Fruit fly (Drosophila melanogaster) whole organism, embryonic: Measurements from ENCODE around the gene RpL8.

ENCODE experiments used
- CG16779 ChIP-seq: fragments of 200-800 bp; sonication (Bioruptor generic); IDR thresholded peaks from 2 replicates; pipeline ENCODE4 v1.3.6; 2022; ENCODE audit warnings: missing biosample characterization, missing genetic modification characterization
- CG4707 ChIP-seq: fragments of 200-800 bp; sonication (Bioruptor generic); optimal IDR thresholded peaks from 2 replicates; lab custom pipeline; 2018; ENCODE audit warnings: missing biosample characterization, mild to moderate bottlenecking, missing genetic modification characterization, moderate library complexity
- CG9817 ChIP-seq: fragments of 200-800 bp; sonication (Bioruptor generic); optimal IDR thresholded peaks from 2 replicates; lab custom pipeline; 2018; ENCODE audit warnings: missing biosample characterization, mild to moderate bottlenecking, missing genetic modification characterization, moderate library complexity
- aop ChIP-seq: fragments of 200-800 bp; sonication (Bioruptor generic); IDR thresholded peaks from 2 replicates; pipeline ENCODE4 v1.3.6; 2022; ENCODE audit warnings: missing biosample characterization, missing genetic modification characterization
- prd ChIP-seq, 3 experiments: fragments of >200 bp in 2 of 3; fragments of 200-800 bp in 1 of 3; sonication (Bioruptor generic) in 1 of 3; optimal IDR thresholded peaks in 2 of 3; IDR thresholded peaks in 1 of 3; 2 replicates in 2 of 3; 3 replicates in 1 of 3; pipeline versions ENCODE4 v1.3.6 to Lab custom; 2017 to 2022; ENCODE audit warnings: missing biosample characterization in 1 of 3, missing genetic modification characterization in 1 of 3

dm6 chr3L:2608825-2609224, 21.6 kb downstream of the RpL8 start:
- TF ChIP-seq CG4707 = no peak
- TF ChIP-seq CG9817 (tag; lab: Kevin White, UChicago) = no peak
- no peak for TF ChIP-seq aop (GFP tag; lab: Robert Waterston, UW)
- no peak for TF ChIP-seq CG16779 (GFP tag; lab: Robert Waterston, UW)
- no peak for TF ChIP-seq prd (optimal IDR thresholded peaks at IDR 0.05; lab: Kevin White, UChicago)
- no peak for TF ChIP-seq prd (GFP tag; IDR thresholded peaks at IDR 0.05; lab: Robert Waterston, UW)
